Worm (Caenorhabditis elegans): ENCODE results near the gene C03G6.17.
A peak's percentile ranks its signal among the peaks of the same experiment; 100 is the strongest.

C03G6.17 gene

ce11 chrV:7420162-7420561 is 39.3 kb upstream of the C03G6.17 start, which contains the start of gene srxa-4 (continued):
- TF ChIP-seq Y105C5A.15 (GFP tag; IDR thresholded peaks at IDR 0.05) (no peak), T26A8.4 (GFP tag; IDR thresholded peaks at IDR 0.05) (no peak), lin-1 (GFP tag; IDR thresholded peaks at IDR 0.05) (no peak)

DNA sequence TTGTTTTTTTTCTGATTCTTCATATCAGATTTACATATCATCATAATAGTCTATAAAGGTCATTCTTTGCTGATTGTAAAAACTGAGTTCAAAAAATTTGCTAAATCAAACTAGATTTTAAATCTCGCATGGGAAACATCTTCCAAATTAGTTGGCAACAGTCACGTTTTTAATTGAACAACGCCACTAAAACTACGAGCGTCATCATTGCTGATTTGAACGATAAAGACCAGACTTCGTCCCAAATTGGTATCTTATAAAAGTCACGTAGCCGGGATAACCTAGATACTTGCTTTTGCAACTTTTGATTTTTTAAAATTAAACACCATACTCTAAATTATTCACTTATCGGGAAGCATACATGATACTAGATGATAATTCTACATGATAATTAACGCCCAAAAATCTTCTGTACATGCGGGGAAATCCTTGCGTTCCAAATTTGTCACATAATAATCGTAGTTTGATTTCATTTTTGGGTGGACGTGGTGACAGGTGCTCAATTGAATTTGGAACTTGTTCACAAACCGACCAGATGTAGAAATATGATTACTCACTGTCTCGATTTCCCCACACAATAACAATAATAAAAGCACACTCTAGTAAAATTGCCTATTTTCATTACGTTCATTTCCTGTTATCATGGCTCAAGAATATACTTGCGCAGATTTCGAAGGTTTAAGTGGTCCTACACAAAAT is 36.3 kb upstream of the C03G6.17 start, which contains the start of gene srw-67:
Gene srw-67 (plus strand): TSS at position 643 of the 699 bp plus-strand sequence.
- TF ChIP-seq aha-1 (tag) (peak; percentile 97), unc-62 (GFP tag; optimal IDR thresholded peaks at IDR 0.05 in 1 of 2) (peak in 1 of 2 experiments; percentile 90), unc-62 (tag; optimal IDR thresholded peaks at IDR 0.05) (no peak), hif-1 (tag; optimal IDR thresholded peaks at IDR 0.05) (peak in 1 of 2 experiments; percentile 70), ceh-44 (GFP tag; IDR thresholded peaks at IDR 0.05) (no peak), duxl-1 (tag; optimal IDR thresholded peaks at IDR 0.05; ENCODE audit: poor library complexity) (peak; percentile 17)

DNA sequence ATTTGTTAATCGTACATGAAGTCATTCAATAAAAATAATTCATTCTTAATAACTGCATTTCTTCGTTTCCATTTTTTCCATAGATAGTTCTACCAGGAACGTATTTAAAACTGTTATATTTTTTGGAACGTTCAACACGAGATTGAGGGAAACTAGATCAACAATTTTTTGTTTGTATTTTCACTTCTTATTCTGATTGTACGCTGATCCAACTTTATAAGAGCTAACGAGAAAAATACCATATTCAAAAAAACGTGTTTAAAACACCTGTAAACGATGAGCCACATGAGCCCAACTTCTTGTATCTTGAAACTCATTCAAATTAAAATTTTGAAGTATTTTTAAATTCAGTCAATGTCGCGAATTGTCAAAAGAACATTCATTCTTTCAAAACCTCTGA is 35.7 kb upstream of the C03G6.17 start:
- peak; percentile 14 for TF ChIP-seq T20F7.1 (GFP tag; optimal IDR thresholded peaks at IDR 0.05)
- TF ChIP-seq nhr-77 (tag; optimal IDR thresholded peaks at IDR 0.05), result no peak
- peak; percentile 5 for TF ChIP-seq nhr-102 (tag; optimal IDR thresholded peaks at IDR 0.05)
- TF ChIP-seq aha-1 (tag), result peak; percentile 89
- TF ChIP-seq ztf-11 (tag; optimal IDR thresholded peaks at IDR 0.05), result no peak

- TF ChIP-seq zfp-3 (GFP tag; conservative IDR thresholded peaks at IDR 0.05), result no peak
- TF ChIP-seq ceh-44 (GFP tag; IDR thresholded peaks at IDR 0.05), result no peak
- no peak for TF ChIP-seq zag-1 (tag; optimal IDR thresholded peaks at IDR 0.05)
- TF ChIP-seq egl-43 (GFP tag; IDR thresholded peaks at IDR 0.05), result no peak
- TF ChIP-seq daf-8 (GFP tag; IDR thresholded peaks at IDR 0.05), result no peak
- TF ChIP-seq nhr-76 (tag; optimal IDR thresholded peaks at IDR 0.05), result no peak
- no peak for TF ChIP-seq ceh-28 (tag; optimal IDR thresholded peaks at IDR 0.05)
- TF ChIP-seq ama-1 (optimal IDR thresholded peaks at IDR 0.05), result peak; percentile 93
- no peak for TF ChIP-seq saeg-2 (GFP tag; IDR thresholded peaks at IDR 0.05)
- TF ChIP-seq F49E8.2 (tag; optimal IDR thresholded peaks at IDR 0.05; ENCODE audit: borderline replicate concordance), result no peak
- TF ChIP-seq dmd-8 (GFP tag; IDR thresholded peaks at IDR 0.05), result no peak
- TF ChIP-seq ztf-11 (tag; optimal IDR thresholded peaks at IDR 0.05), result no peak
- no peak for TF ChIP-seq mdt-29 (GFP tag; IDR thresholded peaks at IDR 0.05)
- no peak; the same call in 1 of the 2 replicates for TF ChIP-seq ceh-20 (GFP tag; IDR thresholded peaks at IDR 0.05)
- TF ChIP-seq vab-7 (GFP tag; IDR thresholded peaks at IDR 0.05), result no peak
- TF ChIP-seq Y75B8A.6 (GFP tag; IDR thresholded peaks at IDR 0.05), result no peak
- TF ChIP-seq zip-11 (GFP tag; IDR thresholded peaks at IDR 0.05), result no peak
- no peak for TF ChIP-seq unc-39 (tag; optimal IDR thresholded peaks at IDR 0.05)
- no peak for TF ChIP-seq F10B5.3 (tag; optimal IDR thresholded peaks at IDR 0.05)
- peak in 1 of 2 experiments; percentile 57 for TF ChIP-seq lsy-2 (tag; optimal IDR thresholded peaks at IDR 0.05)
- no peak for TF ChIP-seq nhr-6 (tag; optimal IDR thresholded peaks at IDR 0.05)
- peak; percentile 9 for TF ChIP-seq dpl-1 (GFP tag; optimal IDR thresholded peaks at IDR 0.05)
- TF ChIP-seq F37D6.2 (tag; optimal IDR thresholded peaks at IDR 0.05), result no peak
- TF ChIP-seq zip-2 (tag; optimal IDR thresholded peaks at IDR 0.05), result no peak
- no peak for TF ChIP-seq php-3 (GFP tag; IDR thresholded peaks at IDR 0.05)
- no peak for TF ChIP-seq aly-2 (tag; optimal IDR thresholded peaks at IDR 0.05)
- peak; percentile 77 for TF ChIP-seq hlh-30 (tag; optimal IDR thresholded peaks at IDR 0.05; ENCODE audit: insufficient read depth)
- TF ChIP-seq mxl-2 (GFP tag; conservative IDR thresholded peaks at IDR 0.05), result 0 out of 2 replicates have a peak, but pooled peaks have one; percentile 22
- no peak for TF ChIP-seq rbr-2 (tag; optimal IDR thresholded peaks at IDR 0.05)
- no peak for TF ChIP-seq skn-1 (tag; optimal IDR thresholded peaks at IDR 0.05)
- TF ChIP-seq zfp-2 (tag; optimal IDR thresholded peaks at IDR 0.05), result no peak
- TF ChIP-seq lin-1 (GFP tag; IDR thresholded peaks at IDR 0.05), result no peak; the same call in 1 of the 2 replicates
- TF ChIP-seq daf-16 (GFP tag; optimal IDR thresholded peaks at IDR 0.05), result no peak
- TF ChIP-seq daf-16 (tag; optimal IDR thresholded peaks at IDR 0.05), result no peak
- no peak for TF ChIP-seq tag-97 (GFP tag; IDR thresholded peaks at IDR 0.05)
Measured at ce11 chrV:7415780-7416428, 35.0 kb upstream of the C03G6.17 start, which contains the start of gene F18E3.13. F18E3.13 (plus strand) TSS chrV:7416164.

All from whole organism, L4 larva.